Worm (Caenorhabditis elegans) whole organism, L3 larva: ENCODE results near the gene C10E2.1.

ENCODE experiments used
- ZK546.5 ChIP-seq: sonication (generic microtip); optimal IDR thresholded peaks from 2 replicates; lab custom pipeline; 2017; ENCODE audit warnings: missing biosample characterization, missing genetic modification characterization
- aly-2 ChIP-seq: fragments of 150-350 bp; optimal IDR thresholded peaks from 2 replicates; lab custom pipeline; 2014; ENCODE audit warnings: missing biosample characterization, missing genetic modification characterization
- ama-1 ChIP-seq: fragments of 150-350 bp; optimal IDR thresholded peaks from 2 replicates; lab custom pipeline; 2018
- ceh-16 ChIP-seq: sonication (generic microtip); optimal IDR thresholded peaks from 2 replicates; lab custom pipeline; 2017; ENCODE audit warnings: missing biosample characterization, missing genetic modification characterization
- ceh-82 ChIP-seq: fragments of 150-350 bp; optimal IDR thresholded peaks from 2 replicates; lab custom pipeline; 2014; ENCODE audit warnings: missing biosample characterization, missing genetic modification characterization
- daf-12 ChIP-seq: fragments of 150-350 bp; optimal IDR thresholded peaks from 2 replicates; lab custom pipeline; 2014; ENCODE audit warnings: missing biosample characterization, missing genetic modification reagents, missing genetic modification characterization
- elt-2 ChIP-seq: sonication (generic microtip); optimal IDR thresholded peaks from 2 replicates; lab custom pipeline; 2016; ENCODE audit warnings: missing genetic modification reagents, mild to moderate bottlenecking, missing genetic modification characterization, missing compliant biosample characterization
- eor-1 ChIP-seq, 2 experiments: fragments of 150-350 bp; optimal IDR thresholded peaks; 2 replicates each; lab custom pipeline; 2014 to 2018; ENCODE audit warnings: missing biosample characterization in 2 of 2, missing genetic modification characterization in 2 of 2
- fkh-2 ChIP-seq: fragments of 150-350 bp; optimal IDR thresholded peaks from 2 replicates; lab custom pipeline; 2014; ENCODE audit warnings: missing biosample characterization, missing genetic modification reagents, missing genetic modification characterization
- fos-1 ChIP-seq: fragments of 150-350 bp; optimal IDR thresholded peaks from 2 replicates; lab custom pipeline; 2014; ENCODE audit warnings: missing biosample characterization, missing genetic modification characterization
- jun-1 ChIP-seq: fragments of 150-350 bp; optimal IDR thresholded peaks from 2 replicates; lab custom pipeline; 2014; ENCODE audit warnings: missing biosample characterization, missing genetic modification reagents, missing genetic modification characterization
- lin-39 ChIP-seq: fragments of 150-350 bp; optimal IDR thresholded peaks from 2 replicates; lab custom pipeline; 2018; ENCODE audit warnings: missing biosample characterization, missing genetic modification reagents, missing genetic modification characterization
- lsy-12 ChIP-seq: sonication (generic microtip); optimal IDR thresholded peaks from 2 replicates; lab custom pipeline; 2016; ENCODE audit warnings: mild to moderate bottlenecking, missing genetic modification characterization, missing compliant biosample characterization
- mdl-1 ChIP-seq: fragments of 150-350 bp; optimal IDR thresholded peaks from 2 replicates; lab custom pipeline; 2014; ENCODE audit warnings: missing biosample characterization, missing genetic modification characterization
- mml-1 ChIP-seq: fragments of 150-350 bp; sonication (generic microtip); optimal IDR thresholded peaks from 3 replicates; lab custom pipeline; 2014; ENCODE audit warnings: missing biosample characterization, missing genetic modification characterization
- nfya-1 ChIP-seq: sonication (generic microtip); optimal IDR thresholded peaks from 2 replicates; lab custom pipeline; 2017; ENCODE audit warnings: missing genetic modification characterization, mild to moderate bottlenecking, missing compliant biosample characterization, antibody characterized with exemption, moderate library complexity; ENCODE audit not compliant: insufficient read depth
- nhr-11 ChIP-seq: fragments of 150-350 bp; optimal IDR thresholded peaks from 2 replicates; lab custom pipeline; 2014; ENCODE audit warnings: missing biosample characterization, missing genetic modification characterization
- nhr-12 ChIP-seq: fragments of 150-350 bp; optimal IDR thresholded peaks from 2 replicates; lab custom pipeline; 2014; ENCODE audit warnings: missing biosample characterization, missing genetic modification characterization
- nhr-23 ChIP-seq: fragments of 150-350 bp; optimal IDR thresholded peaks from 2 replicates; lab custom pipeline; 2014; ENCODE audit warnings: missing biosample characterization, missing genetic modification reagents, missing genetic modification characterization
- nhr-25 ChIP-seq: sonication (generic microtip); optimal IDR thresholded peaks from 2 replicates; lab custom pipeline; 2017; ENCODE audit warnings: missing biosample characterization, missing genetic modification characterization
- nhr-28 ChIP-seq: fragments of 150-350 bp; optimal IDR thresholded peaks from 2 replicates; lab custom pipeline; 2014; ENCODE audit warnings: missing biosample characterization, missing genetic modification characterization
- nhr-43 ChIP-seq: sonication (generic microtip); optimal IDR thresholded peaks from 2 replicates; lab custom pipeline; 2016; ENCODE audit warnings: mild to moderate bottlenecking, missing genetic modification characterization, missing compliant biosample characterization; ENCODE audit not compliant: poor library complexity, severe bottlenecking
- nhr-76 ChIP-seq: fragments of 150-350 bp; sonication (generic microtip); optimal IDR thresholded peaks from 5 replicates; lab custom pipeline; 2014; ENCODE audit warnings: missing biosample characterization, missing genetic modification characterization
- nhr-77 ChIP-seq: fragments of 150-350 bp; optimal IDR thresholded peaks from 2 replicates; lab custom pipeline; 2014; ENCODE audit warnings: missing biosample characterization, missing genetic modification characterization
- pha-4 ChIP-seq: fragments of 150-350 bp; optimal IDR thresholded peaks from 2 replicates; lab custom pipeline; 2014; ENCODE audit warnings: missing biosample characterization, missing genetic modification reagents, missing genetic modification characterization
- pqm-1 ChIP-seq: fragments of 150-350 bp; optimal IDR thresholded peaks from 2 replicates; lab custom pipeline; 2017; ENCODE audit warnings: missing biosample characterization, missing genetic modification characterization, inconsistent platforms
- sea-2 ChIP-seq: fragments of 150-350 bp; sonication (generic microtip); optimal IDR thresholded peaks from 4 replicates; lab custom pipeline; 2014; ENCODE audit warnings: missing biosample characterization, missing genetic modification reagents, missing genetic modification characterization
- skn-1 ChIP-seq: fragments of 150-350 bp; optimal IDR thresholded peaks from 2 replicates; lab custom pipeline; 2014; ENCODE audit warnings: missing biosample characterization, missing genetic modification characterization
- unc-39 ChIP-seq: sonication (generic microtip); optimal IDR thresholded peaks from 4 replicates; lab custom pipeline; 2017; ENCODE audit warnings: missing biosample characterization, missing genetic modification characterization
- zag-1 ChIP-seq: fragments of 150-350 bp; optimal IDR thresholded peaks from 2 replicates; lab custom pipeline; 2014; ENCODE audit warnings: missing biosample characterization, missing genetic modification characterization
- ztf-11 ChIP-seq: fragments of 150-350 bp; optimal IDR thresholded peaks from 2 replicates; lab custom pipeline; 2014; ENCODE audit warnings: missing biosample characterization, missing genetic modification characterization
- ztf-4 ChIP-seq: fragments of 150-350 bp; optimal IDR thresholded peaks from 2 replicates; lab custom pipeline; 2014; ENCODE audit warnings: missing biosample characterization, missing genetic modification characterization

C10E2.1 gene

DNA sequence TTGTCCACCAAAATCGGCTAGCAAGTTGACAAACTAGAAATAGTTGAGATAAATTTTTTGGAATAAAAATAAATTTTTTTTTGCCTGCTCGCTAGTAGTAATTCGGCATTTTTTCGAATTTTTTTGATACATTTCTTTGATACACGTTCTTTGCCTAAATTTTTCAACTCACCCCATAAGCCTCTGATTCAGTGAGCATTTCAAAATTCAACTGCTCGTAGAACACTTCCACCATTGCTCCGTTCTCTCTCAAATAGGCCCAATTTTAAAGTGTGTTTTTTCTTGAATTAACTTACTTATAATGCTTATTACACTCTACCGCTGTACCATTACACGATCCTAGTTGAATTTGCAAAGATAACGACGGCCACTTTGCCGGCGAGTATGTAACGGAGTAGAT, 40.9 kb downstream of the C10E2.1 start:
- TF ChIP-seq ama-1, result peak; percentile 7
- no peak for TF ChIP-seq nhr-25
- no peak for TF ChIP-seq zag-1
- peak; percentile 5 for TF ChIP-seq elt-2 (tag; lab: Kevin White, UChicago)

DNA sequence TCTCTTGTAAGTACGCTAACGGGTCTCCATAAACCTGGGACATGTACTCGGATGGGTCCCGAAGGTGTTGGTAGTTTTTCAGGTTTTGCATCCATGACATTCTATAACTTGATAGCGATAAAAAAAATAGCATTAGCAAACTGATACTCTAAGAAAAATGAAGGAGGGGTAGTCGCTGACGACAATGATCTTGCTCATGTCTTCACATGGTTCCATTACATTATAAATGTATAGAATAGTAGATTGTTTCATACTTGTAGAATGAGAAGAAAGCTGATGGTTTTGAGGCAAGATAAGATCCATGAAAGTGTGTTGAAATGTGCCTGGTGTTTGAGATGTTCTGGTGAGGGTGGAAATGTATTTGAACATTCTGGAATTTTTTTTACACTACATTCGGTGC, 44.4 kb downstream of the C10E2.1 start, which contains the start of gene mec-4:
TSS of gene mec-4 (minus strand) at position 101 of the 400 bp plus-strand sequence.
- TF ChIP-seq mdl-1 (tag; lab: Kevin White, UChicago) (no peak), nhr-43 (tag; lab: Kevin White, UChicago) (no peak), unc-39 (no peak), jun-1 (tag; lab: Kevin White, UChicago) (no peak), skn-1 (no peak), lin-39 (tag; lab: Kevin White, UChicago) (no peak), fkh-2 (tag; lab: Kevin White, UChicago) (no peak), ama-1 (no peak), ceh-82 (tag; lab: Kevin White, UChicago) (no peak), ceh-16 (tag; lab: Kevin White, UChicago) (no peak), zag-1 (no peak), eor-1 (tag; optimal IDR thresholded peaks at IDR 0.05; lab: Kevin White, UChicago) (no peak), ztf-4 (no peak), pha-4 (tag; lab: Kevin White, UChicago) (no peak), nfya-1 (tag; lab: Kevin White, UChicago) (no peak)
- TF ChIP-seq, all 47 proteins: peak for 0

DNA sequence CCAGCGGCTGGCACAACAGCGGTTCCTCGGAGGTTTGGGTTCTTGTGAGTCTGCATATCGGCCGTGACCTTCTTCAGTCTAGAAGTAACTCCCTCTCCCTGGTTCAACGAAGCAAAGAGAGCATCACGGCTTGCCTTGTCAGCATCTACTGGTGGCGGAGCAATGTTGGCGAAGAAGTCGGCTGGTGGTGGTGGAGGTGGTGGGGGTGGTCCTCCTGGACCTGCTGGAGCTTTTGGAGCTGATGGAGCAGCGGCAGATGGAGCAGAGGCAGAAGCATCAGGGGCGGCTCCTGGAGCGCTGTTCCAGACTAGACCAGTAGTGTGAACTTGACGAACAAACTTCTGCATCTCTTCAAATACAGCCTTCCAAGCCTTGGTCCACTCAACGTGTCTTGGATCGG, 45.9 kb downstream of the C10E2.1 start:
- TF ChIP-seq fos-1 (tag; lab: Kevin White, UChicago) (no peak), nhr-28 (tag; lab: Kevin White, UChicago) (no peak), unc-39 (no peak), nhr-76 (no peak), nhr-11 (no peak), nhr-77 (no peak), lin-39 (tag; lab: Kevin White, UChicago) (no peak), mdl-1 (tag; lab: Kevin White, UChicago) (no peak), ztf-4 (no peak), sea-2 (GFP tag; lab: Kevin White, UChicago) (no peak), ceh-16 (tag; lab: Kevin White, UChicago) (no peak), ama-1 (no peak)

DNA sequence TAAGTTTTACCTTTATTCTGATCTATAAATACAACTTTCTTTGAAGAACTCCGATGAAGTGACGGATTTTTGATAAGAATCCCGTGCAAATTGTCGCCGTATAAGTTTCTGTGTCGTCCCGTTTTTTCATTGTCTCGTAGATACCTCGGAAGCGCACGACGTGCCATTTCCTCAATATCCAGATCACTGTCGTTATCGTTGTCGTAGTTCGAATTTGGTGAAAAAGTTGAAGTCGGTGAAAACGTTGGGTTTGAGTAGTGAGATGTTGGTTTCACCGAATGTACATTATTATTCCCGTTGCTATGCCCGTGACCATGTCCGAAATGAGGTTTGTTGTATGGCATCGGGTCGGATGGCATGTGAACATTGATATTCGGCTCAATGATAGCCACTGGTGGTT, 47.1 kb downstream of the C10E2.1 start:
- no peak for TF ChIP-seq ztf-11 (tag; lab: Kevin White, UChicago)
- TF ChIP-seq aly-2, result no peak
- TF ChIP-seq ztf-4, result no peak
- TF ChIP-seq ZK546.5 (tag; lab: Kevin White, UChicago), result no peak

DNA sequence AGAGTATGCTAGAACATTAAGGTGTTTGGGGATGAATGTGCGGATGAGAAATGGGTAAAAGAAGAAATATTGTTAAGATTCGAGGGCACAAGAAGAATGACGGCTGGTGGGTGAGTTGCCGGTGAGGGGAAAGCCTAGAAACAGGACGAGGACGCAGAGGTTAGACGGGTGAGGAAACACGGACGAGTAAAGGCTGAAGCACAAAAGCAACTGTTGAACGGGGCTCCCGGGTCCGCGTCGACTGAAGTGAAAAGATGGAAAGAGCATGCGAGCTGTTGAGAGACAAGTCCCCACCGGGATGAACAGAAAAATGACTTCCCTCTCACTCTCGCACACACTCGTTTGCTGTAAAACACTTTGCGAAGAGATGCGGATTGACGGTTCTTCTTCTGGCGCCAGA, 49.3 kb downstream of the C10E2.1 start:
- TF ChIP-seq skn-1 (no peak), fos-1 (tag; lab: Kevin White, UChicago) (no peak), lin-39 (tag; lab: Kevin White, UChicago) (peak; percentile 19), ama-1 (no peak), pqm-1 (no peak)

DNA sequence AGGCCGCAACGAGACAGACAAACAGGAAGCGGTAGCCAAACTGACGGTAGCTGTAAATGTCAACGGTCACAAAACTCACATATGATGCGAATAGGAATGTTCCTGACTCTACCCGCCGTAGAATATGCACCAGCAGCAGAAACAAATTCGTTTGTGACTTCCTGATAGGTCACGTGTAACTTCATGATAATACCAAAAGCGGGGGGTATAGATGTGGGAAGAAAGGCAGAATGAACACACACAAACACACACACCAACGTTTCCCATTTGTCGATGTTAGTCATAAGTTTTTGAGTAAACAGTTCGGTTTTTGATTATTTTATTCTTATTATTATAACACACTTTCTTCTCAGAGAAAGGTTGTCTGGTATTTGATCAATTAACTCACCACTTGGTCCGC, 50.5 kb downstream of the C10E2.1 start:
- TF ChIP-seq ama-1 (no peak), pqm-1 (peak; percentile 82), mml-1 (tag; lab: Kevin White, UChicago) (no peak), lin-39 (tag; lab: Kevin White, UChicago) (no peak), elt-2 (tag; lab: Kevin White, UChicago) (peak; percentile 82), jun-1 (tag; lab: Kevin White, UChicago) (peak; percentile 33), nhr-12 (tag; lab: Kevin White, UChicago) (no peak), nhr-23 (tag; lab: Kevin White, UChicago) (no peak), pha-4 (tag; lab: Kevin White, UChicago) (peak; percentile 82), daf-12 (tag; lab: Kevin White, UChicago) (no peak), lsy-12 (tag; lab: Kevin White, UChicago) (no peak)
